Worm (Caenorhabditis elegans) whole organism, midembryonic: Measurements from ENCODE around the gene C13A2.9.

Experiments
- cog-1 ChIP-seq: sonication (generic microtip); optimal IDR thresholded peaks from 2 replicates; lab custom pipeline; 2016; ENCODE audit warnings: missing genetic modification characterization, missing compliant biosample characterization
- flt-1 ChIP-seq: fragments of 200-800 bp; sonication (Bioruptor generic); IDR thresholded peaks from 2 replicates; pipeline ENCODE4 v1.3.6; 2022; ENCODE audit warnings: missing genetic modification characterization, missing compliant biosample characterization
- klf-2 ChIP-seq: fragments of 200-800 bp; sonication (Bioruptor generic); conservative IDR thresholded peaks from 2 replicates; pipeline ENCODE4 v1.3.6; 2022; ENCODE audit warnings: missing genetic modification reagents, missing genetic modification characterization, missing compliant biosample characterization
- ztf-23 ChIP-seq: fragments of 200-800 bp; sonication (Bioruptor generic); IDR thresholded peaks from 2 replicates; pipeline ENCODE4 v1.3.6; 2022; ENCODE audit warnings: missing genetic modification reagents, missing genetic modification characterization, missing compliant biosample characterization

DNA sequence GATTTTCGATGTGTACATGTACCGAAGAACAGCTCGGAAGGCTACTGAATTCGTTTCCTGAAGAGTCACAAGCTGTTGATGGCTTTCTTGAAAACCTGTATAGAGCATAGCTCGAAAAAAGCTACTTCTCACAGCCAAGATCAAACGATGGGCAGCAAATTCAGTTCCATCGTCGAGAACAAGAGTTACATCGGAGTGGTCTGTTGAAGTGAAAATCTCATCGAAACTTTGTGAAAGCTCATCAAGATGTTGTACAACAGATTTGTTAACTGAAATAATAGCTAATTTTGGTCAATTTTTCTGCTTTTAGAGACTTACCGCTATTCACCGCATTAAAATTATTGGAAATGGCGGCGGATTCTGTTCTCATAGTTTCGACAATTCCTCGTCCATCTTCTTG lies 27.2 kb downstream of the C13A2.9 start:
- TF ChIP-seq klf-2 (GFP tag; lab: Robert Waterston, UW) (no peak), cog-1 (tag; lab: Kevin White, UChicago) (no peak), ztf-23 (no peak), flt-1 (no peak)
